Fruit fly (Drosophila melanogaster) whole organism, prepupa: ENCODE results near the gene shi.

ENCODE experiments used
- CG10669 ChIP-seq: fragments of 200-800 bp; sonication (Bioruptor generic); optimal IDR thresholded peaks from 3 replicates; lab custom pipeline; 2018; ENCODE audit warnings: missing biosample characterization, mild to moderate bottlenecking, missing genetic modification characterization, moderate library complexity
- CG16779 ChIP-seq: fragments of 200-800 bp; sonication (Bioruptor generic); optimal IDR thresholded peaks from 3 replicates; lab custom pipeline; 2017; ENCODE audit warnings: missing biosample characterization, mild to moderate bottlenecking, missing genetic modification characterization
- CG6854 ChIP-seq: fragments of 200-800 bp; sonication (Bioruptor generic); optimal IDR thresholded peaks from 2 replicates; lab custom pipeline; 2017; ENCODE audit warnings: missing biosample characterization, mild to moderate bottlenecking, missing genetic modification characterization
- CG8319 ChIP-seq: fragments of 200-800 bp; sonication (Bioruptor generic); optimal IDR thresholded peaks from 3 replicates; lab custom pipeline; 2016; ENCODE audit warnings: missing biosample characterization, missing genetic modification characterization
- Hr39 ChIP-seq: fragments of 200-800 bp; sonication (Bioruptor generic); optimal IDR thresholded peaks from 2 replicates; lab custom pipeline; 2016; ENCODE audit warnings: missing biosample characterization, missing genetic modification characterization
- Met ChIP-seq: fragments of 200-800 bp; sonication (Bioruptor generic); optimal IDR thresholded peaks from 3 replicates; lab custom pipeline; 2016; ENCODE audit warnings: missing biosample characterization, missing genetic modification characterization
- lz ChIP-seq: fragments of 200-800 bp; sonication (Bioruptor generic); optimal IDR thresholded peaks from 3 replicates; lab custom pipeline; 2016; ENCODE audit warnings: missing biosample characterization, missing genetic modification characterization
- topi ChIP-seq: fragments of 200-800 bp; sonication (Bioruptor generic); optimal IDR thresholded peaks from 3 replicates; lab custom pipeline; 2016; ENCODE audit warnings: missing biosample characterization, missing genetic modification characterization

dm6 chrX:15875569-15875968 lies 16.3 kb upstream of the shi start:
- TF ChIP-seq Met (GFP tag; lab: Kevin White, UChicago) (no peak), CG16779 (tag; lab: Kevin White, UChicago) (no peak), Hr39 (no peak), CG10669 (no peak), CG6854 (GFP tag; lab: Kevin White, UChicago) (no peak), CG8319 (GFP tag; lab: Kevin White, UChicago) (no peak), lz (GFP tag; lab: Kevin White, UChicago) (no peak), topi (GFP tag; lab: Kevin White, UChicago) (no peak)
